Worm (Caenorhabditis elegans): ENCODE data around the gene F18A12.2.

DNA sequence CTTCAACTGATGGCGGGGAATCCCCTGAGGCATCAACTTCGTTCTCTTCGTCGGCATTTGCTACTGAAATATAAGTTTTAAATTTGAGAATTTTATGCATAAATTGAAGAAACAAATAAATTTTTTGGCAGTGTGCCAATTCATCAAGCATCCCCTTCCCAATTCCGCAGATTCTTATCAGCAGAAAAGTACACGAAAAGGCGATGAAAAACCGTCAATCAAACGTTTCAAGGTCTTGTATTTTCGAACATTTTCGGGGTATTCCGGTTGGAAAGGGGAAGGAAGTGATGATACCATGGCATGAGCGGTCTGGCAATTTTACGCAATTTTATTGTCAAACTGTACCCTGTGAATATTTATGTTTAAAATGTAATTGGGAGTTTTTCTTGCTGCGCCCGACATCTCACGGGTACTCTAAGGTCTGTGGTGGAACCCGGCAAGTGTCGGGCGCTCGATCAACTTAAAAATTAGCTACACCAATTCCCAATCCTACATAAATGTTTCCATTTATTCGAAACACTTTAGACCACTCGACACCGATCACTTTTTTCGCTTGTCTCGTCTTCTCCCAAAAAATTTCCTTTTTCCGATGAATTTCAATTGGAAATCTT, 20.3 kb downstream of the F18A12.2 start:
- TF ChIP-seq bed-3 (GFP tag; optimal IDR thresholded peaks at IDR 0.05) (no peak), unc-39 (tag; optimal IDR thresholded peaks at IDR 0.05) (no peak), elt-1 (tag; optimal IDR thresholded peaks at IDR 0.05; ENCODE audit: borderline replicate concordance, insufficient read depth) (no peak), ztf-11 (tag; optimal IDR thresholded peaks at IDR 0.05) (no peak), blmp-1 (tag; optimal IDR thresholded peaks at IDR 0.05) (no peak), nhr-237 (tag; optimal IDR thresholded peaks at IDR 0.05) (no peak), elt-3 (tag; optimal IDR thresholded peaks at IDR 0.05) (no peak), zip-8 (tag; optimal IDR thresholded peaks at IDR 0.05) (no peak), pha-4 (tag; optimal IDR thresholded peaks at IDR 0.05) (no peak), nhr-28 (tag; optimal IDR thresholded peaks at IDR 0.05) (no peak), mab-5 (tag; optimal IDR thresholded peaks at IDR 0.05) (no peak), ceh-39 (tag; optimal IDR thresholded peaks at IDR 0.05) (no peak), unc-62 (GFP tag; optimal IDR thresholded peaks at IDR 0.05) (no peak)

Data from whole organism, mixed stage, embryonic.